Fruit fly (Drosophila melanogaster) whole organism, embryonic: Measurements from ENCODE around the gene CG43346.

Experiments
- Asciz ChIP-seq: fragments of 200-800 bp; sonication (Bioruptor generic); optimal IDR thresholded peaks from 2 replicates; lab custom pipeline; 2017; ENCODE audit warnings: missing biosample characterization, mild to moderate bottlenecking, missing genetic modification characterization, missing genetic modification reagents
- Atf-2 ChIP-seq: fragments of 200-800 bp; sonication (Bioruptor generic); optimal IDR thresholded peaks from 2 replicates; lab custom pipeline; 2016; ENCODE audit warnings: missing biosample characterization, missing genetic modification characterization
- C15 ChIP-seq: fragments of 200-800 bp; sonication (Bioruptor generic); IDR thresholded peaks from 3 replicates; pipeline ENCODE4 v1.3.6; 2022; ENCODE audit warnings: missing biosample characterization, missing genetic modification characterization
- CG10267 ChIP-seq: fragments of 200-800 bp; sonication (Bioruptor generic); optimal IDR thresholded peaks from 2 replicates; lab custom pipeline; 2018; ENCODE audit warnings: missing biosample characterization, mild to moderate bottlenecking, missing genetic modification characterization, moderate library complexity
- CG13287 ChIP-seq: fragments of 200-800 bp; sonication (Bioruptor generic); IDR thresholded peaks from 2 replicates; pipeline ENCODE4 v1.3.6; 2022; ENCODE audit warnings: missing biosample characterization, missing genetic modification characterization; ENCODE audit not compliant: partially characterized antibody
- CG13296 ChIP-seq: fragments of 200-800 bp; sonication (Bioruptor generic); optimal IDR thresholded peaks from 3 replicates; lab custom pipeline; 2018; ENCODE audit warnings: missing biosample characterization, mild to moderate bottlenecking, missing genetic modification characterization
- CG15479 ChIP-seq: fragments of 200-800 bp; sonication (Bioruptor generic); optimal IDR thresholded peaks from 3 replicates; lab custom pipeline; 2019; ENCODE audit warnings: missing biosample characterization, mild to moderate bottlenecking, missing genetic modification characterization, moderate library complexity
- CG1603 ChIP-seq: fragments of 200-800 bp; sonication (Bioruptor generic); optimal IDR thresholded peaks from 2 replicates; lab custom pipeline; 2019; ENCODE audit warnings: missing biosample characterization, mild to moderate bottlenecking, missing genetic modification characterization, moderate library complexity
- CG16813 ChIP-seq: fragments of 200-800 bp; sonication (Bioruptor generic); IDR thresholded peaks from 3 replicates; pipeline ENCODE4 v1.3.6; 2022; ENCODE audit warnings: missing biosample characterization, missing genetic modification characterization; ENCODE audit not compliant: partially characterized antibody
- CG17186 ChIP-seq: fragments of 200-800 bp; sonication (Bioruptor generic); optimal IDR thresholded peaks from 3 replicates; lab custom pipeline; 2017; ENCODE audit warnings: missing biosample characterization, missing genetic modification reagents, missing genetic modification characterization
- CG2116 ChIP-seq: fragments of 200-800 bp; sonication (Bioruptor generic); optimal IDR thresholded peaks from 3 replicates; lab custom pipeline; 2018; ENCODE audit warnings: missing biosample characterization, mild to moderate bottlenecking, missing genetic modification characterization
- CG34224 ChIP-seq: fragments of 200-800 bp; sonication (Bioruptor generic); IDR thresholded peaks from 3 replicates; pipeline ENCODE4 v1.3.6; 2022; ENCODE audit warnings: missing biosample characterization, missing genetic modification characterization; ENCODE audit not compliant: partially characterized antibody
- CG3995 ChIP-seq: fragments of 200-800 bp; sonication (Bioruptor generic); optimal IDR thresholded peaks from 3 replicates; lab custom pipeline; 2016; ENCODE audit warnings: missing biosample characterization, missing genetic modification characterization
- CG6854 ChIP-seq: fragments of 200-800 bp; sonication (Bioruptor generic); optimal IDR thresholded peaks from 3 replicates; lab custom pipeline; 2017; ENCODE audit warnings: missing biosample characterization, mild to moderate bottlenecking, missing genetic modification characterization
- CG7745 ChIP-seq: fragments of 200-800 bp; sonication (Bioruptor generic); optimal IDR thresholded peaks from 2 replicates; lab custom pipeline; 2018; ENCODE audit warnings: missing biosample characterization, mild to moderate bottlenecking, missing genetic modification characterization, moderate library complexity
- CoRest ChIP-seq: fragments of 200-800 bp; sonication (Bioruptor generic); optimal IDR thresholded peaks from 3 replicates; lab custom pipeline; 2018; ENCODE audit warnings: missing biosample characterization, mild to moderate bottlenecking, missing genetic modification characterization, moderate library complexity
- D19B ChIP-seq: fragments of 200-800 bp; sonication (Bioruptor generic); optimal IDR thresholded peaks from 2 replicates; lab custom pipeline; 2017; ENCODE audit warnings: missing biosample characterization, mild to moderate bottlenecking, missing genetic modification characterization
- HmgZ ChIP-seq: fragments of 200-800 bp; sonication (Bioruptor generic); optimal IDR thresholded peaks from 2 replicates; lab custom pipeline; 2018; ENCODE audit warnings: missing biosample characterization, mild to moderate bottlenecking, missing genetic modification characterization
- Hmx ChIP-seq: fragments of 200-800 bp; sonication (Bioruptor generic); optimal IDR thresholded peaks from 2 replicates; lab custom pipeline; 2016; ENCODE audit warnings: missing biosample characterization, missing genetic modification characterization
- MESR4 ChIP-seq: fragments of 200-800 bp; sonication (Bioruptor generic); optimal IDR thresholded peaks from 2 replicates; lab custom pipeline; 2018; ENCODE audit warnings: missing biosample characterization, mild to moderate bottlenecking, missing genetic modification characterization, moderate library complexity
- Max ChIP-seq: fragments of 200-800 bp; sonication (Bioruptor generic); optimal IDR thresholded peaks from 2 replicates; lab custom pipeline; 2016; ENCODE audit warnings: missing biosample characterization, mild to moderate bottlenecking, missing genetic modification characterization
- Oli ChIP-seq: fragments of 200-800 bp; sonication (Bioruptor generic); optimal IDR thresholded peaks from 2 replicates; lab custom pipeline; 2018; ENCODE audit warnings: missing biosample characterization, mild to moderate bottlenecking, missing genetic modification characterization, moderate library complexity
- Ptx1 ChIP-seq: fragments of 200-800 bp; sonication (Bioruptor generic); IDR thresholded peaks from 2 replicates; pipeline ENCODE4 v1.3.6; 2022; ENCODE audit warnings: missing biosample characterization, missing genetic modification characterization
- Ravus ChIP-seq: fragments of 200-800 bp; sonication (Bioruptor generic); IDR thresholded peaks from 2 replicates; pipeline ENCODE4 v1.3.6; 2022; ENCODE audit warnings: missing biosample characterization, missing genetic modification characterization
- Scr ChIP-seq: fragments of 200-800 bp; sonication (Bioruptor generic); IDR thresholded peaks from 2 replicates; pipeline ENCODE4 v1.3.6; 2022; ENCODE audit warnings: missing biosample characterization, missing genetic modification characterization; ENCODE audit not compliant: partially characterized antibody
- Sry-δ ChIP-seq: fragments of 200-800 bp; sonication (Bioruptor generic); optimal IDR thresholded peaks from 2 replicates; lab custom pipeline; 2016; ENCODE audit warnings: missing biosample characterization, missing genetic modification characterization
- Stat92E ChIP-seq, 3 experiments: fragments of >200 bp in 2 of 3; fragments of 200-800 bp in 1 of 3; sonication (Bioruptor generic) in 1 of 3; optimal IDR thresholded peaks; 2 replicates each; lab custom pipeline; 2017 to 2019; ENCODE audit warnings: missing biosample characterization in 3 of 3, missing genetic modification characterization in 3 of 3, mild to moderate bottlenecking in 1 of 3, moderate library complexity in 1 of 3
- chif ChIP-seq, 2 experiments: fragments of 200-800 bp; sonication (Bioruptor generic); optimal IDR thresholded peaks; 3 replicates each; lab custom pipeline; 2016; ENCODE audit warnings: missing biosample characterization in 2 of 2, missing genetic modification characterization in 2 of 2
- danr ChIP-seq: fragments of 200-800 bp; sonication (Bioruptor generic); IDR thresholded peaks from 2 replicates; pipeline ENCODE4 v1.3.6; 2022; ENCODE audit warnings: missing biosample characterization, missing genetic modification characterization
- gfzf ChIP-seq: fragments of 200-800 bp; sonication (Bioruptor generic); optimal IDR thresholded peaks from 2 replicates; lab custom pipeline; 2016; ENCODE audit warnings: missing biosample characterization, mild to moderate bottlenecking, missing genetic modification characterization, moderate library complexity
- hkb ChIP-seq, 2 experiments: fragments of 200-800 bp in 1 of 2; fragments of >200 bp in 1 of 2; sonication (Bioruptor generic) in 1 of 2; IDR thresholded peaks in 1 of 2; optimal IDR thresholded peaks in 1 of 2; 2 replicates each; pipeline versions ENCODE4 v1.3.6 to Lab custom; 2017 to 2022; ENCODE audit warnings: missing biosample characterization in 1 of 2, missing genetic modification characterization in 1 of 2
- kni ChIP-seq: fragments of 200-800 bp; sonication (Bioruptor generic); optimal IDR thresholded peaks from 3 replicates; lab custom pipeline; 2017; ENCODE audit warnings: mild to moderate bottlenecking, missing biosample characterization, missing genetic modification reagents, missing genetic modification characterization
- nerfin-2 ChIP-seq: fragments of 200-800 bp; sonication (Bioruptor generic); IDR thresholded peaks from 2 replicates; pipeline ENCODE4 v1.3.6; 2022; ENCODE audit warnings: missing biosample characterization, missing genetic modification characterization; ENCODE audit not compliant: partially characterized antibody
- pnt ChIP-seq: fragments of 200-800 bp; sonication (Bioruptor generic); optimal IDR thresholded peaks from 3 replicates; lab custom pipeline; 2016; ENCODE audit warnings: missing biosample characterization, missing genetic modification characterization
- row ChIP-seq: fragments of 200-800 bp; sonication (Bioruptor generic); IDR thresholded peaks from 3 replicates; pipeline ENCODE4 v1.3.6; 2022; ENCODE audit warnings: missing biosample characterization, missing genetic modification characterization
- sc ChIP-seq, 3 experiments: fragments of >200 bp in 2 of 3; fragments of 200-800 bp in 1 of 3; sonication (Bioruptor generic) in 1 of 3; optimal IDR thresholded peaks; 2 replicates in 2 of 3; 3 replicates in 1 of 3; lab custom pipeline; 2017; ENCODE audit warnings: mild to moderate bottlenecking in 1 of 3, missing biosample characterization in 1 of 3, missing genetic modification characterization in 1 of 3, missing genetic modification reagents in 1 of 3
- seq ChIP-seq: fragments of 200-800 bp; sonication (Bioruptor generic); IDR thresholded peaks from 2 replicates; pipeline ENCODE4 v1.3.6; 2022; ENCODE audit warnings: missing biosample characterization, missing genetic modification characterization
- sima ChIP-seq: fragments of 200-800 bp; sonication (Bioruptor generic); optimal IDR thresholded peaks from 2 replicates; lab custom pipeline; 2016; ENCODE audit warnings: missing biosample characterization, missing genetic modification characterization
- sna ChIP-seq: fragments of 200-800 bp; sonication (Bioruptor generic); IDR thresholded peaks from 2 replicates; pipeline ENCODE4 v1.3.6; 2022; ENCODE audit warnings: missing biosample characterization, missing genetic modification characterization; ENCODE audit not compliant: partially characterized antibody
- sob ChIP-seq: fragments of 200-800 bp; sonication (Bioruptor generic); IDR thresholded peaks from 2 replicates; pipeline ENCODE4 v1.3.6; 2022; ENCODE audit warnings: missing biosample characterization, missing genetic modification characterization
- ssp ChIP-seq: fragments of 200-800 bp; sonication (Bioruptor generic); IDR thresholded peaks from 2 replicates; pipeline ENCODE4 v1.3.6; 2022; ENCODE audit warnings: missing biosample characterization, missing genetic modification characterization
- tap ChIP-seq: fragments of 200-800 bp; optimal IDR thresholded peaks from 3 replicates; lab custom pipeline; 2019; ENCODE audit warnings: missing biosample characterization, mild to moderate bottlenecking, missing genetic modification characterization, moderate library complexity
- usp ChIP-seq: fragments of >200 bp; optimal IDR thresholded peaks from 2 replicates; lab custom pipeline; 2017; ENCODE audit warnings: missing biosample characterization, missing genetic modification characterization
- vvl ChIP-seq: fragments of 200-800 bp; sonication (Bioruptor generic); IDR thresholded peaks from 2 replicates; pipeline ENCODE4 v1.3.6; 2022; ENCODE audit warnings: missing biosample characterization, missing genetic modification characterization
- wor ChIP-seq: fragments of 200-800 bp; sonication (Bioruptor generic); IDR thresholded peaks from 2 replicates; pipeline ENCODE4 v1.3.6; 2022; ENCODE audit warnings: missing biosample characterization, missing genetic modification characterization
- zen ChIP-seq: fragments of 200-800 bp; sonication (Bioruptor generic); optimal IDR thresholded peaks from 3 replicates; lab custom pipeline; 2018; ENCODE audit warnings: missing biosample characterization, mild to moderate bottlenecking, missing genetic modification characterization, moderate library complexity
- zen2 ChIP-seq: fragments of 200-800 bp; sonication (Bioruptor generic); IDR thresholded peaks from 3 replicates; pipeline ENCODE4 v1.3.6; 2022; ENCODE audit warnings: missing biosample characterization, missing genetic modification characterization; ENCODE audit not compliant: partially characterized antibody

Gene CG43346

dm6 chr2L:21141714-21142500 lies 26.5 kb downstream of the CG43346 start, which contains the start of gene Dap160 (continued):
- TF ChIP-seq Scr (GFP tag; lab: Robert Waterston, UW) (peak; percentile 75), CG10267 (tag; lab: Kevin White, UChicago) (peak; percentile 89), ssp (no peak; the same call in 1 of the 2 replicates), Ravus (no peak), zen2 (peak; percentile 50; the same call in 1 of the 3 replicates), C15 (GFP tag; lab: Robert Waterston, UW) (no peak), Asciz (GFP tag; lab: Kevin White, UChicago) (no peak), CG17186 (no peak), MESR4 (GFP tag; lab: Kevin White, UChicago) (peak; percentile 91), sc (optimal IDR thresholded peaks at IDR 0.05; lab: Kevin White, UChicago) (no peak), sc (GFP tag; optimal IDR thresholded peaks at IDR 0.05; lab: Kevin White, UChicago) (no peak), CG13287 (GFP tag; lab: Robert Waterston, UW) (peak; percentile 77), Oli (tag; lab: Kevin White, UChicago) (no peak), vvl (no peak), CG6854 (GFP tag; lab: Kevin White, UChicago) (no peak), HmgZ (tag; lab: Kevin White, UChicago) (peak; percentile 34), Max (peak; percentile 3), tap (tag; lab: Kevin White, UChicago) (no peak), CG34224 (GFP tag; lab: Robert Waterston, UW) (peak; percentile 79), CG1603 (tag; lab: Kevin White, UChicago) (no peak), seq (GFP tag; lab: Robert Waterston, UW) (peak; percentile 29; the same call in 1 of the 2 replicates), CoRest (tag; lab: Kevin White, UChicago) (no peak), CG7745 (no peak), Hmx (no peak), usp (GFP tag; lab: Kevin White, UChicago) (no peak), sima (GFP tag; lab: Kevin White, UChicago) (no peak), Atf-2 (GFP tag; lab: Kevin White, UChicago) (no peak), CG13296 (GFP tag; lab: Kevin White, UChicago) (no peak), Ptx1 (no peak), CG15479 (GFP tag; lab: Kevin White, UChicago) (no peak), D19B (no peak), pnt (no peak), zen (no peak), CG2116 (GFP tag; lab: Kevin White, UChicago) (peak; percentile 30), sna (GFP tag; lab: Robert Waterston, UW) (peak; percentile 33; the same call in 1 of the 2 replicates), kni (no peak), chif (GFP tag; optimal IDR thresholded peaks at IDR 0.05; lab: Kevin White, UChicago) (no peak), danr (no peak), gfzf (GFP tag; lab: Kevin White, UChicago) (peak; percentile 60), CG16813 (GFP tag; lab: Robert Waterston, UW) (peak; percentile 71), wor (no peak), Stat92E (GFP tag; optimal IDR thresholded peaks at IDR 0.05; lab: Kevin White, UChicago) (no peak), CG3995 (GFP tag; lab: Kevin White, UChicago) (peak; percentile 93), Sry-δ (GFP tag; lab: Kevin White, UChicago) (peak; percentile 50), row (GFP tag; lab: Robert Waterston, UW) (peak; percentile 67), nerfin-2 (peak; percentile 67), hkb (optimal IDR thresholded peaks at IDR 0.05; lab: Kevin White, UChicago) (no peak), hkb (GFP tag; IDR thresholded peaks at IDR 0.05; lab: Robert Waterston, UW) (no peak), sob (peak; percentile 59; the same call in 1 of the 2 replicates)
